Fruit fly (Drosophila melanogaster) whole organism, adult: Measurements from ENCODE around the gene RpS14b.
A peak's percentile ranks its signal among the peaks of the same experiment; 100 is the strongest.

Experiments used
- CG11617 ChIP-seq: fragments of 200-800 bp; sonication (Bioruptor generic); optimal IDR thresholded peaks from 2 replicates; lab custom pipeline; 2017; ENCODE audit warnings: mild to moderate bottlenecking, missing biosample characterization, missing genetic modification reagents, missing genetic modification characterization
- CG12768 ChIP-seq: fragments of 200-800 bp; sonication (Bioruptor generic); optimal IDR thresholded peaks from 2 replicates; lab custom pipeline; 2017; ENCODE audit warnings: missing biosample characterization, missing genetic modification characterization, mild to moderate bottlenecking, moderate library complexity, missing genetic modification reagents
- CG14711 ChIP-seq: fragments of 200-800 bp; sonication (Bioruptor generic); optimal IDR thresholded peaks from 2 replicates; lab custom pipeline; 2018; ENCODE audit warnings: missing biosample characterization, mild to moderate bottlenecking, missing genetic modification characterization, moderate library complexity
- CG1620 ChIP-seq: fragments of 200-800 bp; sonication (Bioruptor generic); optimal IDR thresholded peaks from 2 replicates; lab custom pipeline; 2016; ENCODE audit warnings: missing biosample characterization, missing genetic modification characterization
- CG33017 ChIP-seq: fragments of 200-800 bp; sonication (Bioruptor generic); optimal IDR thresholded peaks from 2 replicates; lab custom pipeline; 2018; ENCODE audit warnings: missing biosample characterization, mild to moderate bottlenecking, missing genetic modification characterization, moderate library complexity
- CG5204 ChIP-seq: fragments of 200-800 bp; sonication (Bioruptor generic); optimal IDR thresholded peaks from 2 replicates; lab custom pipeline; 2016; ENCODE audit warnings: missing biosample characterization, missing genetic modification characterization
- CG7045 ChIP-seq: fragments of 200-800 bp; sonication (Bioruptor generic); optimal IDR thresholded peaks from 2 replicates; lab custom pipeline; 2017; ENCODE audit warnings: missing biosample characterization, mild to moderate bottlenecking, missing genetic modification characterization
- CG7101 ChIP-seq: fragments of 200-800 bp; sonication (Bioruptor generic); optimal IDR thresholded peaks from 2 replicates; lab custom pipeline; 2018; ENCODE audit warnings: missing biosample characterization, mild to moderate bottlenecking, missing genetic modification characterization, moderate library complexity
- Clk ChIP-seq: fragments of 200-800 bp; sonication (Bioruptor generic); optimal IDR thresholded peaks from 2 replicates; lab custom pipeline; 2017; ENCODE audit warnings: missing biosample characterization, missing genetic modification characterization
- Crg-1 ChIP-seq: fragments of 200-800 bp; sonication (Bioruptor generic); optimal IDR thresholded peaks from 2 replicates; lab custom pipeline; 2016; ENCODE audit warnings: missing biosample characterization, missing genetic modification characterization
- Hr96 ChIP-seq: fragments of 200-800 bp; sonication (Bioruptor generic); optimal IDR thresholded peaks from 2 replicates; lab custom pipeline; 2016; ENCODE audit warnings: missing biosample characterization, missing genetic modification characterization
- Mnt ChIP-seq: fragments of 200-800 bp; sonication (Bioruptor generic); optimal IDR thresholded peaks from 2 replicates; lab custom pipeline; 2016; ENCODE audit warnings: missing biosample characterization, mild to moderate bottlenecking, missing genetic modification characterization
- bab1 ChIP-seq: fragments of 200-800 bp; sonication (Bioruptor generic); optimal IDR thresholded peaks from 3 replicates; lab custom pipeline; 2019; ENCODE audit warnings: missing biosample characterization, mild to moderate bottlenecking, missing genetic modification characterization, moderate library complexity
- cic ChIP-seq: fragments of 200-800 bp; sonication (Bioruptor generic); optimal IDR thresholded peaks from 2 replicates; lab custom pipeline; 2017; ENCODE audit warnings: missing biosample characterization, mild to moderate bottlenecking, missing genetic modification characterization, moderate library complexity
- cnc ChIP-seq, 2 experiments: fragments of >200 bp; optimal IDR thresholded peaks; 2 replicates each; lab custom pipeline; 2017
- kay ChIP-seq: fragments of 200-800 bp; sonication (Bioruptor generic); peaks from one replicate; lab custom pipeline; 2016; ENCODE audit warnings: missing biosample characterization, missing genetic modification characterization, borderline replicate concordance
- ovo ChIP-seq: fragments of 200-800 bp; sonication (Bioruptor generic); optimal IDR thresholded peaks from 2 replicates; lab custom pipeline; 2016; ENCODE audit warnings: missing biosample characterization, missing genetic modification characterization
- pad ChIP-seq: fragments of 200-800 bp; sonication (Bioruptor generic); optimal IDR thresholded peaks from 3 replicates; lab custom pipeline; 2017; ENCODE audit warnings: missing biosample characterization, missing genetic modification characterization, mild to moderate bottlenecking, moderate library complexity, missing genetic modification reagents
- tj ChIP-seq: fragments of 200-800 bp; sonication (Bioruptor generic); optimal IDR thresholded peaks from 3 replicates; lab custom pipeline; 2017; ENCODE audit warnings: missing biosample characterization, mild to moderate bottlenecking, missing genetic modification characterization, moderate library complexity
- toe ChIP-seq: fragments of 200-800 bp; sonication (Bioruptor generic); optimal IDR thresholded peaks from 2 replicates; lab custom pipeline; 2016; ENCODE audit warnings: missing biosample characterization, missing genetic modification characterization

Gene RpS14b

DNA sequence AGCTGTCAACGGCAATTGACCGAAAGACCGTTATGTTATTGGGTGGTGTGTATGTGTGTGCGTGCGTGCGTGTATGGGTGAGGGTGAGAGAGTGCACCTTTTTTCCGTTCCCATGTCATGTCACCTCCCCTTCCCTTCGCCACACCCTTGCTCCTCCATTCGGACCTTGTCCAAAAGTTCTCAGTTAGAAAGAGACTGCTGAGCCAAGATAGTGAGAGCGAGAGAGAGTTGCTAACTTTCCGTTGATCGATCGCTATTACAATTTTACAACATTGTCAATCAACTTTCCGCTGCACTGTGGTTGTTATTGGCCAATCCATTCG, 3.7 kb downstream of the RpS14b start:
- no peak for TF ChIP-seq CG1620
- no peak for TF ChIP-seq CG14711 (tag; lab: Kevin White, UChicago)
- TF ChIP-seq pad (GFP tag; lab: Kevin White, UChicago): peak; percentile 38
- peak; percentile 33 for TF ChIP-seq Crg-1
- TF ChIP-seq ovo (GFP tag; lab: Kevin White, UChicago): peak; percentile 100
- TF ChIP-seq CG5204 (GFP tag; lab: Kevin White, UChicago): peak; percentile 14

DNA sequence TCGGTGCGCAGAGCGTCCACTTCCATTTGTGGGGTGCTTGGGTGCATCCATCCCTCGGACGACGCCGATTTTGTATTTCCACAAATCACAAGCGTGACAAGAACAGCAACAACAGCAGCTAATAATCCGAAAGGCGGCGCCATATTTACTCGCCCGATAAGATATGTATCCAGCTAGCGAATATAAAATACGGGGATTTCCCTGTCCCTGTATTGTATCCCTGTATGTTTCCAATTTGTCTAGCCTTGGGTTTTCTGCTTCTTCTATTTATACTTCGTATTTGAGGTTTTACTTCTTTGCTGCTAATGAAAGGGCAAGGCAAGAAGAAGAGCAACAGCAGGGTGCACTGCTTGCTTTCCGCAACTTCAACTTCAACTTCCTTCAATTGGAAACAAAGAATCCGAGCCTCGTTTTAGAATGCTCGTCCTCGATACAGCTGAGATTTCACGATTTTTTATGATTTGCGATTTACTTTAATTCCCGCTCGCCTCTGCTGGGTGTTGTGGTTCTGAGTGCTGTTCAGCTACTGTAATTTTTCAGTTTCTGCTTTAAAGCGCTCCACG, 9.5 kb downstream of the RpS14b start:
- no peak for TF ChIP-seq Clk (GFP tag; lab: Kevin White, UChicago)
- no peak for TF ChIP-seq CG33017 (tag; lab: Kevin White, UChicago)
- no peak for TF ChIP-seq Crg-1
- no peak for TF ChIP-seq cic (GFP tag; lab: Kevin White, UChicago)

DNA sequence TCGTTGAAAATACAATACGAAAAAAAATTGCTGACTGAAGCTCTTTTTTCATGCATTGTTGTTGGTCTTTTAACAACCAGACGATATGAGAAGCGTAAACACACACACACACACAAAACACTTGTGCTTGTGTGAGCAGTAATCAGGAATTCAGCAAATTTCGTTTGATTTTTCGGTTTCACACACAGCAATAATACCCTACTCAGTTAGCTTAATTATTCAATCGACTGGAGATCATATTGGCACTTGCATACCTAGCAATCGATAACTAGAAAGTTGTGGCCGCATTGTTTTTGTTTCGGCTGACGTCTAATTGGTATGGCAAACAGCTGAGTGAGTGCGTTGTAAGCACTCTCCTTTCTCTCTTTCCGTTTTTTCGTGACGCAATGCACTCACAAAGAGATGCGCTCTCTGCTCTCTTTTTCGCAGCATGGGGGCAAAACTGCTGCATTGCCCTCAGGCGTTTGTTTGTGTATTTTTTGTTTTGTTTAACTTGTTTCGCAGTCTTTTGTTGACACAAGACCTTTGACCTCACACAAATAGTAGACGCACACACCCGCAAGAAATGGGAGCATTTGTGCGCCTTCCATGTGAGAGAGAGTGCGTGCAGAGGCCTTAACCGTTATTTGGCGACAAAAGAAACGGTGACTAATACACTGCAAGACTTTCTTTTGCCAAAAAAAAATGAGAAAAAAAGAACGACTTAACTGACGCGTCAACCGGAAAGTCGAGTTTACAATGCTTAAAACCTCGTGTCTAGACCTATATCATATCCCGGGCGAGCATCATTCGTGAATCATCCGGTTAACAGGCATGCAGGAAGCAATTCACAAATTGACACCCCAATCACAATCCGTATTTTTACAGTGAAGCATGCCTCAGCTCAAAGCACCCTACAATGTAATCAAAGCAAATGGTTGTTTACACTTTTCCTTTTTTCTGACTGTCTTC, 10.3 kb downstream of the RpS14b start:
- TF ChIP-seq cic (GFP tag; lab: Kevin White, UChicago): peak; percentile 73
- no peak for TF ChIP-seq CG12768 (GFP tag; lab: Kevin White, UChicago)
- TF ChIP-seq CG7045 (GFP tag; lab: Kevin White, UChicago): peak; percentile 33
- TF ChIP-seq toe (GFP tag; lab: Kevin White, UChicago): peak; percentile 24
- TF ChIP-seq kay (GFP tag; lab: Kevin White, UChicago): no peak
- TF ChIP-seq CG14711 (tag; lab: Kevin White, UChicago): peak; percentile 53
- no peak for TF ChIP-seq Hr96 (GFP tag; lab: Kevin White, UChicago)
- peak; percentile 61 for TF ChIP-seq pad (GFP tag; lab: Kevin White, UChicago)
- TF ChIP-seq tj (GFP tag; lab: Kevin White, UChicago): peak; percentile 100
- TF ChIP-seq bab1 (GFP tag; lab: Kevin White, UChicago): peak; percentile 72
- TF ChIP-seq CG11617 (GFP tag; lab: Kevin White, UChicago): peak; percentile 15
- peak; percentile 95 for TF ChIP-seq ovo (GFP tag; lab: Kevin White, UChicago)
- TF ChIP-seq CG5204 (GFP tag; lab: Kevin White, UChicago): no peak
- peak; percentile 37 for TF ChIP-seq CG7101 (tag; lab: Kevin White, UChicago)

DNA sequence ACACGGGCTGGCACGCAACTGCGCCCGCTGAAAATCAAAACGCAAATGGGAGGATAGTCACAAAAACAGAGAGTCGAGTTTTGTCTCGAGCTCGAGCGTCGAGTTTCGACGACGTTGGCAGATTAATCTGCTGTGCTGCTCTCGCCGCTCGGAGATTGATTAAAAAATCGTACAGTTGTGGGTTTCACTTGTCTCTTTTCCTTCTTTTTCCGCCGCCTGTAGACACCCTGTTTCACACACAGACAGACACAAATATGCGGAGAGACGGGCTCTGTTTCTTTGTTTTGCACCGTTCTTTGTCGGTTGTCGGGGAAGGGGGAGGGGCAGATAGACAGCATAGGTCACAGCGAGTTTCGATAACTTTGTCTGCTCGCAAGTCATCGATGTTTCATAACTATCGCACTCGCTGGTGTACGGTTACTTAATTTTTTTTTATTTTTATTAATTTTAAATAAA, 12.2 kb downstream of the RpS14b start, which contains the start of gene orion:
orion (minus strand) TSS at position 51 of the 456 bp plus-strand sequence.
- no peak for TF ChIP-seq Clk (GFP tag; lab: Kevin White, UChicago)
- no peak for TF ChIP-seq Hr96 (GFP tag; lab: Kevin White, UChicago)
- TF ChIP-seq CG12768 (GFP tag; lab: Kevin White, UChicago): no peak
- no peak for TF ChIP-seq CG1620
- TF ChIP-seq toe (GFP tag; lab: Kevin White, UChicago): no peak
- TF ChIP-seq CG14711 (tag; lab: Kevin White, UChicago): peak; percentile 6
- no peak for TF ChIP-seq CG7045 (GFP tag; lab: Kevin White, UChicago)
- TF ChIP-seq CG5204 (GFP tag; lab: Kevin White, UChicago): no peak
- no peak for TF ChIP-seq Crg-1
- TF ChIP-seq CG11617 (GFP tag; lab: Kevin White, UChicago): peak; percentile 27
- peak; percentile 91 for TF ChIP-seq pad (GFP tag; lab: Kevin White, UChicago)
- TF ChIP-seq CG33017 (tag; lab: Kevin White, UChicago): no peak
- peak; percentile 6 for TF ChIP-seq ovo (GFP tag; lab: Kevin White, UChicago)
- no peak for TF ChIP-seq CG7101 (tag; lab: Kevin White, UChicago)
- peak; percentile 16 for TF ChIP-seq Mnt (GFP tag; lab: Kevin White, UChicago)
- no peak for TF ChIP-seq kay (GFP tag; lab: Kevin White, UChicago)
- TF ChIP-seq tj (GFP tag; lab: Kevin White, UChicago): peak; percentile 95
- TF ChIP-seq cic (GFP tag; lab: Kevin White, UChicago): no peak
- no peak for TF ChIP-seq cnc (optimal IDR thresholded peaks at IDR 0.05; lab: Kevin White, UChicago)
- peak; percentile 76 for TF ChIP-seq bab1 (GFP tag; lab: Kevin White, UChicago)

- no peak for TF ChIP-seq CG1620
Measured at dm6 chrX:7955890-7956289, 21.2 kb downstream of the RpS14b start, which contains the start of the genes CG15332 and CG15330. Gene CG15332 (minus strand): TSS chrX:7955990. Gene CG15330 (plus strand): TSS chrX:7956064.

dm6 chrX:7959025-7959424, 24.3 kb downstream of the RpS14b start:
- no peak for TF ChIP-seq CG7045 (GFP tag; lab: Kevin White, UChicago)
- TF ChIP-seq Mnt (GFP tag; lab: Kevin White, UChicago): peak; percentile 70
